Worm (Caenorhabditis elegans): Measurements from ENCODE around the gene ZK675.4.

The ZK675.4 gene

ce11 chrII:7907539-7907997 lies 3.5 kb upstream of the ZK675.4 start, which contains the start of gene best-23:
best-23 (minus strand) TSS chrII:7907589.
- TF ChIP-seq tlp-1 (tag; optimal IDR thresholded peaks at IDR 0.05): no peak
- no peak for TF ChIP-seq elt-3 (tag; optimal IDR thresholded peaks at IDR 0.05)
- peak; percentile 2 to 26 for TF ChIP-seq lsy-2 (tag; optimal IDR thresholded peaks at IDR 0.05)
- no peak for TF ChIP-seq alr-1 (tag; optimal IDR thresholded peaks at IDR 0.05; ENCODE audit: borderline replicate concordance)
- TF ChIP-seq jun-1 (tag; optimal IDR thresholded peaks at IDR 0.05): no peak
- TF ChIP-seq rnt-1 (tag; optimal IDR thresholded peaks at IDR 0.05): peak; percentile 63
- no peak for TF ChIP-seq lin-13 (GFP tag; optimal IDR thresholded peaks at IDR 0.05)
- no peak for TF ChIP-seq nhr-77 (tag; optimal IDR thresholded peaks at IDR 0.05)
- no peak for TF ChIP-seq Y116A8C.19 (tag; optimal IDR thresholded peaks at IDR 0.05; ENCODE audit: borderline replicate concordance)
- TF ChIP-seq nhr-19 (GFP tag; conservative IDR thresholded peaks at IDR 0.05): peak; percentile 61
- no peak for TF ChIP-seq lir-3 (tag; optimal IDR thresholded peaks at IDR 0.05; ENCODE audit: poor library complexity)
- peak; percentile 44 for TF ChIP-seq nhr-20 (tag; optimal IDR thresholded peaks at IDR 0.05)
- no peak for TF ChIP-seq dsc-1 (tag; optimal IDR thresholded peaks at IDR 0.05)
- TF ChIP-seq ztf-4 (tag; optimal IDR thresholded peaks at IDR 0.05): peak; percentile 36
- TF ChIP-seq sup-37 (GFP tag; optimal IDR thresholded peaks at IDR 0.05): no peak
- TF ChIP-seq lin-14 (GFP tag; optimal IDR thresholded peaks at IDR 0.05): peak; percentile 66
- no peak for TF ChIP-seq C34B4.2 (tag; optimal IDR thresholded peaks at IDR 0.05)
- no peak for TF ChIP-seq hlh-17 (GFP tag; optimal IDR thresholded peaks at IDR 0.05; ENCODE audit: borderline replicate concordance)
- no peak for TF ChIP-seq unc-130 (tag; optimal IDR thresholded peaks at IDR 0.05)
- no peak for TF ChIP-seq pax-3 (tag; optimal IDR thresholded peaks at IDR 0.05)
- no peak for TF ChIP-seq ces-1 (GFP tag; optimal IDR thresholded peaks at IDR 0.05)
- no peak for TF ChIP-seq nhr-237 (tag; optimal IDR thresholded peaks at IDR 0.05)
- TF ChIP-seq dpl-1 (GFP tag; optimal IDR thresholded peaks at IDR 0.05): no peak
- no peak for TF ChIP-seq C16A3.4 (tag; optimal IDR thresholded peaks at IDR 0.05)
- no peak for TF ChIP-seq sox-4 (tag; optimal IDR thresholded peaks at IDR 0.05)
- no peak for TF ChIP-seq unc-86 (tag; optimal IDR thresholded peaks at IDR 0.05)
- no peak for TF ChIP-seq efl-1 (optimal IDR thresholded peaks at IDR 0.05)
- TF ChIP-seq efl-1 (GFP tag; optimal IDR thresholded peaks at IDR 0.05 in 1 of 2): no peak
- no peak for TF ChIP-seq hlh-4 (tag; optimal IDR thresholded peaks at IDR 0.05)
- TF ChIP-seq pqm-1 (tag; optimal IDR thresholded peaks at IDR 0.05): no peak
- no peak for TF ChIP-seq fkh-4 (tag; optimal IDR thresholded peaks at IDR 0.05; ENCODE audit: borderline replicate concordance)
- TF ChIP-seq elt-2 (tag; optimal IDR thresholded peaks at IDR 0.05): no peak
- TF ChIP-seq nhr-85 (tag): no peak
- no peak for TF ChIP-seq fos-1 (tag; optimal IDR thresholded peaks at IDR 0.05)
- TF ChIP-seq mab-9 (GFP tag; IDR thresholded peaks at IDR 0.05): no peak
- TF ChIP-seq F16B12.6 (tag; optimal IDR thresholded peaks at IDR 0.05): no peak
- no peak for TF ChIP-seq nhr-28 (tag; optimal IDR thresholded peaks at IDR 0.05)
- no peak for TF ChIP-seq irx-1 (tag; optimal IDR thresholded peaks at IDR 0.05)
- no peak for TF ChIP-seq nhr-84 (tag; optimal IDR thresholded peaks at IDR 0.05)
- TF ChIP-seq nhr-47 (tag; optimal IDR thresholded peaks at IDR 0.05): no peak
- TF ChIP-seq snu-23 (GFP tag; optimal IDR thresholded peaks at IDR 0.05): peak; percentile 28
- TF ChIP-seq zag-1 (tag; optimal IDR thresholded peaks at IDR 0.05): no peak
- no peak for TF ChIP-seq ceh-63 (GFP tag; optimal IDR thresholded peaks at IDR 0.05)
- no peak for TF ChIP-seq nhr-90 (tag; optimal IDR thresholded peaks at IDR 0.05; ENCODE audit: poor library complexity)
- TF ChIP-seq C04F5.9 (tag; optimal IDR thresholded peaks at IDR 0.05): no peak
- no peak for TF ChIP-seq aha-1 (tag; optimal IDR thresholded peaks at IDR 0.05)
- no peak for TF ChIP-seq nhr-12 (tag; optimal IDR thresholded peaks at IDR 0.05)
- TF ChIP-seq grh-1 (GFP tag; IDR thresholded peaks at IDR 0.05): no peak
- peak; percentile 76 for TF ChIP-seq nhr-71 (tag; optimal IDR thresholded peaks at IDR 0.05)
- TF ChIP-seq blmp-1 (tag; optimal IDR thresholded peaks at IDR 0.05): no peak
- no peak for TF ChIP-seq mdl-1 (tag; optimal IDR thresholded peaks at IDR 0.05)
- no peak for TF ChIP-seq ets-5 (GFP tag; IDR thresholded peaks at IDR 0.05)
- TF ChIP-seq egl-27 (tag; optimal IDR thresholded peaks at IDR 0.05): no peak
- no peak for TF ChIP-seq fkh-10 (GFP tag; optimal IDR thresholded peaks at IDR 0.05)

Data from whole organism, L1 larva.